Worm (Caenorhabditis elegans): ENCODE measurements around the gene srw-54.

ce11 chrV:16645201-16645940 is 34.2 kb downstream of the srw-54 start, which contains the start of gene W06G6.17:
- no peak for TF ChIP-seq pqm-1 (tag; optimal IDR thresholded peaks at IDR 0.05)
- no peak for TF ChIP-seq attf-4 (tag; optimal IDR thresholded peaks at IDR 0.05)
- no peak for TF ChIP-seq mxl-3 (GFP tag; optimal IDR thresholded peaks at IDR 0.05)
- TF ChIP-seq nhr-76 (tag; optimal IDR thresholded peaks at IDR 0.05) = no peak
- no peak for TF ChIP-seq lir-3 (tag; optimal IDR thresholded peaks at IDR 0.05)
- no peak for TF ChIP-seq D1046.2 (GFP tag; IDR thresholded peaks at IDR 0.05)
- TF ChIP-seq lsy-2 (tag; optimal IDR thresholded peaks at IDR 0.05) = no peak
- TF ChIP-seq aly-2 (tag; optimal IDR thresholded peaks at IDR 0.05) = no peak
- TF ChIP-seq lin-29 (GFP tag; IDR thresholded peaks at IDR 0.05) = no peak
- no peak for TF ChIP-seq nhr-237 (tag; optimal IDR thresholded peaks at IDR 0.05)

Measured in whole organism, L4 larva.